Worm (Caenorhabditis elegans) whole organism, L3 larva: ENCODE results near the gene F53A9.1.
A peak's percentile ranks its signal among the peaks of the same experiment; 100 is the strongest.

Experiments
- R02D3.7 ChIP-seq: fragments of 150-350 bp; optimal IDR thresholded peaks from 2 replicates; lab custom pipeline; 2014; ENCODE audit warnings: missing biosample characterization, missing genetic modification characterization
- ama-1 ChIP-seq: fragments of 150-350 bp; optimal IDR thresholded peaks from 2 replicates; lab custom pipeline; 2018
- ceh-28 ChIP-seq: fragments of 150-350 bp; optimal IDR thresholded peaks from 2 replicates; lab custom pipeline; 2014; ENCODE audit warnings: missing biosample characterization, missing genetic modification reagents, missing genetic modification characterization
- ceh-82 ChIP-seq: fragments of 150-350 bp; optimal IDR thresholded peaks from 2 replicates; lab custom pipeline; 2014; ENCODE audit warnings: missing biosample characterization, missing genetic modification characterization
- ceh-9 ChIP-seq: sonication (generic microtip); optimal IDR thresholded peaks from 2 replicates; lab custom pipeline; 2018; ENCODE audit warnings: missing biosample characterization, missing genetic modification characterization
- daf-12 ChIP-seq: fragments of 150-350 bp; optimal IDR thresholded peaks from 2 replicates; lab custom pipeline; 2014; ENCODE audit warnings: missing biosample characterization, missing genetic modification reagents, missing genetic modification characterization
- elt-1 ChIP-seq: fragments of 150-350 bp; optimal IDR thresholded peaks from 2 replicates; lab custom pipeline; 2014; ENCODE audit warnings: missing biosample characterization, missing genetic modification characterization
- elt-2 ChIP-seq: sonication (generic microtip); optimal IDR thresholded peaks from 2 replicates; lab custom pipeline; 2016; ENCODE audit warnings: missing genetic modification reagents, mild to moderate bottlenecking, missing genetic modification characterization, missing compliant biosample characterization
- elt-3 ChIP-seq, 3 experiments: fragments of 150-350 bp in 1 of 3; sonication (generic microtip) in 2 of 3; optimal IDR thresholded peaks; 2 replicates in 2 of 3; 4 replicates in 1 of 3; lab custom pipeline; 2014 to 2017; ENCODE audit warnings: missing biosample characterization in 3 of 3, missing genetic modification characterization in 3 of 3
- fkh-2 ChIP-seq: fragments of 150-350 bp; optimal IDR thresholded peaks from 2 replicates; lab custom pipeline; 2014; ENCODE audit warnings: missing biosample characterization, missing genetic modification reagents, missing genetic modification characterization
- fos-1 ChIP-seq: fragments of 150-350 bp; optimal IDR thresholded peaks from 2 replicates; lab custom pipeline; 2014; ENCODE audit warnings: missing biosample characterization, missing genetic modification characterization
- jun-1 ChIP-seq: fragments of 150-350 bp; optimal IDR thresholded peaks from 2 replicates; lab custom pipeline; 2014; ENCODE audit warnings: missing biosample characterization, missing genetic modification reagents, missing genetic modification characterization
- lin-15B ChIP-seq: fragments of 150-350 bp; optimal IDR thresholded peaks from 2 replicates; lab custom pipeline; 2014; ENCODE audit warnings: missing biosample characterization, missing genetic modification characterization
- lsy-12 ChIP-seq: sonication (generic microtip); optimal IDR thresholded peaks from 2 replicates; lab custom pipeline; 2016; ENCODE audit warnings: mild to moderate bottlenecking, missing genetic modification characterization, missing compliant biosample characterization
- mdl-1 ChIP-seq: fragments of 150-350 bp; optimal IDR thresholded peaks from 2 replicates; lab custom pipeline; 2014; ENCODE audit warnings: missing biosample characterization, missing genetic modification characterization
- mml-1 ChIP-seq: fragments of 150-350 bp; sonication (generic microtip); optimal IDR thresholded peaks from 3 replicates; lab custom pipeline; 2014; ENCODE audit warnings: missing biosample characterization, missing genetic modification characterization
- nfya-1 ChIP-seq: sonication (generic microtip); optimal IDR thresholded peaks from 2 replicates; lab custom pipeline; 2017; ENCODE audit warnings: missing genetic modification characterization, mild to moderate bottlenecking, missing compliant biosample characterization, antibody characterized with exemption, moderate library complexity; ENCODE audit not compliant: insufficient read depth
- nhr-11 ChIP-seq: fragments of 150-350 bp; optimal IDR thresholded peaks from 2 replicates; lab custom pipeline; 2014; ENCODE audit warnings: missing biosample characterization, missing genetic modification characterization
- nhr-12 ChIP-seq: fragments of 150-350 bp; optimal IDR thresholded peaks from 2 replicates; lab custom pipeline; 2014; ENCODE audit warnings: missing biosample characterization, missing genetic modification characterization
- nhr-23 ChIP-seq: fragments of 150-350 bp; optimal IDR thresholded peaks from 2 replicates; lab custom pipeline; 2014; ENCODE audit warnings: missing biosample characterization, missing genetic modification reagents, missing genetic modification characterization
- nhr-25 ChIP-seq: sonication (generic microtip); optimal IDR thresholded peaks from 2 replicates; lab custom pipeline; 2017; ENCODE audit warnings: missing biosample characterization, missing genetic modification characterization
- nhr-28 ChIP-seq: fragments of 150-350 bp; optimal IDR thresholded peaks from 2 replicates; lab custom pipeline; 2014; ENCODE audit warnings: missing biosample characterization, missing genetic modification characterization
- nhr-43 ChIP-seq: sonication (generic microtip); optimal IDR thresholded peaks from 2 replicates; lab custom pipeline; 2016; ENCODE audit warnings: mild to moderate bottlenecking, missing genetic modification characterization, missing compliant biosample characterization; ENCODE audit not compliant: poor library complexity, severe bottlenecking
- nhr-67 ChIP-seq: fragments of 150-350 bp; optimal IDR thresholded peaks from 2 replicates; lab custom pipeline; 2014; ENCODE audit warnings: missing biosample characterization, missing genetic modification characterization
- nhr-76 ChIP-seq: fragments of 150-350 bp; sonication (generic microtip); optimal IDR thresholded peaks from 5 replicates; lab custom pipeline; 2014; ENCODE audit warnings: missing biosample characterization, missing genetic modification characterization
- nhr-77 ChIP-seq: fragments of 150-350 bp; optimal IDR thresholded peaks from 2 replicates; lab custom pipeline; 2014; ENCODE audit warnings: missing biosample characterization, missing genetic modification characterization
- pha-4 ChIP-seq: fragments of 150-350 bp; optimal IDR thresholded peaks from 2 replicates; lab custom pipeline; 2014; ENCODE audit warnings: missing biosample characterization, missing genetic modification reagents, missing genetic modification characterization
- pqm-1 ChIP-seq: fragments of 150-350 bp; optimal IDR thresholded peaks from 2 replicates; lab custom pipeline; 2017; ENCODE audit warnings: missing biosample characterization, missing genetic modification characterization, inconsistent platforms
- snpc-4 ChIP-seq: fragments of 150-350 bp; optimal IDR thresholded peaks from 2 replicates; lab custom pipeline; 2014; ENCODE audit warnings: missing biosample characterization, missing genetic modification characterization
- unc-39 ChIP-seq: sonication (generic microtip); optimal IDR thresholded peaks from 4 replicates; lab custom pipeline; 2017; ENCODE audit warnings: missing biosample characterization, missing genetic modification characterization
- unc-62 ChIP-seq: fragments of 150-350 bp; sonication (generic microtip); optimal IDR thresholded peaks from 4 replicates; lab custom pipeline; 2014; ENCODE audit warnings: missing biosample characterization, missing genetic modification reagents, missing genetic modification characterization
- zag-1 ChIP-seq: fragments of 150-350 bp; optimal IDR thresholded peaks from 2 replicates; lab custom pipeline; 2014; ENCODE audit warnings: missing biosample characterization, missing genetic modification characterization
- ztf-11 ChIP-seq: fragments of 150-350 bp; optimal IDR thresholded peaks from 2 replicates; lab custom pipeline; 2014; ENCODE audit warnings: missing biosample characterization, missing genetic modification characterization
- ztf-4 ChIP-seq: fragments of 150-350 bp; optimal IDR thresholded peaks from 2 replicates; lab custom pipeline; 2014; ENCODE audit warnings: missing biosample characterization, missing genetic modification characterization

The F53A9.1 gene

DNA sequence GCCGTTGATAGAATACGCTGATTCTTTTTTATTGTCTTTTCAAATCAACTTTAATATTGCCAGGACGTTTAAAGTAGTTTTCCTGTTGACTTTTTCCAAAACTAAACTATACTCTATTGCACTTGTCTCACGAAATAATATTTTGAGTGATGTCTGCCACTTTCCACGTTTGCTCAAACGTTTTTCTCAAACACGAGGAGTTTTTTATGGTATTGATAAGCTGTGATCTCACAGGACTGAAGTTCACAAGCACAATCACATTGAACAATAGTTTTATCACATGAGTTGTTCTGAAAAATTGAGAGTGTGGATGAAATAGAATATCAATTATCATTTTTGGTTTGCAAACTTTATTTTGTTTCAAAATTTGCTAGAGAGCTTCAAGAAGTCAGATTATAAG is 8.5 kb downstream of the F53A9.1 start:
- TF ChIP-seq pha-4 (tag; lab: Kevin White, UChicago) (peak; percentile 67), pqm-1 (tag; lab: Kevin White, UChicago) (peak; percentile 13), elt-2 (tag; lab: Kevin White, UChicago) (peak; percentile 78), R02D3.7 (tag; lab: Kevin White, UChicago) (no peak), lin-15B (tag; lab: Kevin White, UChicago) (no peak)

DNA sequence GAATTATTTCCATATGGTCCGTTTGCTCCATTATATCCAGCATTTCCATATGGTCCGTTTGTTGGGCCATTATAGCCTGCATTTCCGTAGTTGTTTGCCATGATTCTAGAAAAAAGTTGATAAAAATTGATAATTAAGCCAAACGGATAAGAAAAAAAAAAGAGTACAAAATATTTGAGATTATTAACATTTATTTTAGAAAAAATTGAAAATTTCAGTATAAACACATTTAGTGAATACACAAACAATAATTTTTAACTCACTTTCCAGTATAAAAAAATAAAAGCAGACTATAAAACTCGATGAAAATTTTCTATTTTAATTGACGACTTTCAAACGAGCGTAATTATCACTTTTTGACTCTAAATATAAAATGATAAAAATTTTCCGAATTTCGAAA is 9.3 kb downstream of the F53A9.1 start, which contains the start of gene F53A9.9:
Gene F53A9.9, minus strand, starts transcription at position 101 of the 400 bp plus-strand sequence.
- TF ChIP-seq pha-4 (tag; lab: Kevin White, UChicago) = no peak
- TF ChIP-seq nfya-1 (tag; lab: Kevin White, UChicago) = no peak
- TF ChIP-seq ztf-11 (tag; lab: Kevin White, UChicago) = no peak
- TF ChIP-seq R02D3.7 (tag; lab: Kevin White, UChicago) = no peak
- no peak for TF ChIP-seq mdl-1 (tag; lab: Kevin White, UChicago)

DNA sequence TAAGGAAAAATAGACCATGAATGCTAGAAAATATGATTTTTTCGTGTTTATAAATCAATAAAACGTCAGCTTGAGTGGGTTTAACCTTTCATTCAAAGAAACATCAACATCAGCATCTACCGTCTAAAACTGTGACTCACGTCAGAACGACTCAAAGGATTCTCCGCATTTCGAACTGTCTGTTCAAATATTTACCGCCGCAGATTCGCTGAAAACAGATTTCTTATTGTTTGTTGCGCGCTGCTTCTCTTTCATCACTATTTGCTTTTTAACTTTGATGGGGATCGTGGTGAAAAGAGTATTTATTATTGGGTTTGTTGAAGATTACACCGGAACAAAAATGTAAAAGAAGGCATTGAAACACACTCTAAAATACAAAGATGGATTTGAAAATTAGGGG is 9.9 kb downstream of the F53A9.1 start:
- no peak for TF ChIP-seq unc-62 (GFP tag; lab: Kevin White, UChicago)
- peak; percentile 91 for TF ChIP-seq pha-4 (tag; lab: Kevin White, UChicago)
- no peak for TF ChIP-seq ceh-28 (tag; lab: Kevin White, UChicago)
- no peak for TF ChIP-seq unc-39 (tag; lab: Kevin White, UChicago)
- no peak for TF ChIP-seq lsy-12 (tag; lab: Kevin White, UChicago)

DNA sequence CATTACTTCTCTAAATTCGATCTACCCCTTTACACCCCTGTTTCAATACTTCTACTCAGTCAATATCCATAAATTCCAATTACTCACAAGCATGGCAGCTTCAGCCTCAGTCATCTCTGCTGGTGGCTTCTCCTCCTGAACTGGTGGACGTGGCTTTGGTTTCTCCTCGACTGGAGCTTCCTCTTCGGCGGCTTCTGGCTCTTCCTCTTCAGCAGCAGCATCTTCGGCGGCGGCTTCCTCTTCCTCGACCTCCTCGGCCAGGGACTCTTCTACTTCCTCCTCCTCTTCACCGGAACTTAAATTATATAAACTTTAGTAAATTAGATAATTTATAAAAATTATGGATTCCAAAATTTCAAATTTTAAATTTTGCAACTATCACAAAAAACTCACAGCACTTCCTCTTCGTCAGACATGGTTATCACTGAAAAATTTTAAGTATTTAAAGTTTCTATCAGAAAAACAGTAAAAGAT is 11.8 kb downstream of the F53A9.1 start, which contains the start of gene tnt-2:
Gene tnt-2, minus strand, starts transcription at position 424 of the 474 bp plus-strand sequence.
- TF ChIP-seq nhr-23 (tag; lab: Kevin White, UChicago) (no peak), fkh-2 (tag; lab: Kevin White, UChicago) (no peak), pqm-1 (tag; lab: Kevin White, UChicago) (no peak), daf-12 (tag; lab: Kevin White, UChicago) (no peak), nhr-25 (no peak), elt-3 (tag; optimal IDR thresholded peaks at IDR 0.05; lab: Kevin White, UChicago) (no peak), unc-62 (GFP tag; lab: Kevin White, UChicago) (no peak), zag-1 (no peak), mml-1 (no peak), elt-1 (tag; lab: Kevin White, UChicago) (no peak)

DNA sequence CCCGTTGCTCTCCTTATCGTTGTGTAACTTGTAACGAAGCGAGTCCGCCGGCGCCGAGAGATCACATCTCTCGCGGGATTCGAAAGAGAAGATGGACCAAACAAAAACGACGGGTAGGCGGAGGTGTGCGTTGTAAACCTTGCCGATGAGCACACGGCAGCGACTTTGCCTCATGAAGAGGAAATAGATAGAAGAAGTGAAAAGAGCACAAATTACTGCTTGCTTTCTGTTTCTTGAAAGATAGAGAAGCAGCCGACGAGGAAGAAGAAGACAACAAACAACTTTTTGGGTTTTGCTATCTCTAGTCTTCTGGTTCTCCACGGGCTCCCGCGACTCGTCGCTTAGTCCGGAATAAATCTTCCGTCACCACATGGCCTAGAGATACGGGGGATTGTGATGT is 12.4 kb downstream of the F53A9.1 start:
- TF ChIP-seq pha-4 (tag; lab: Kevin White, UChicago) (no peak), daf-12 (tag; lab: Kevin White, UChicago) (no peak), zag-1 (no peak), elt-2 (tag; lab: Kevin White, UChicago) (no peak), lsy-12 (tag; lab: Kevin White, UChicago) (no peak), ceh-9 (tag; lab: Kevin White, UChicago) (no peak), nfya-1 (tag; lab: Kevin White, UChicago) (peak; percentile 49), mml-1 (no peak), ztf-11 (tag; lab: Kevin White, UChicago) (no peak), snpc-4 (tag; lab: Kevin White, UChicago) (peak; percentile 26), fkh-2 (tag; lab: Kevin White, UChicago) (peak; percentile 30), nhr-43 (no peak), ztf-4 (tag; lab: Kevin White, UChicago) (no peak), ama-1 (lab: Kevin White, UChicago) (no peak), nhr-28 (no peak), nhr-11 (peak; percentile 56), pqm-1 (tag; lab: Kevin White, UChicago) (no peak), nhr-77 (tag; lab: Kevin White, UChicago) (no peak), nhr-67 (tag; lab: Kevin White, UChicago) (no peak), fos-1 (no peak), nhr-76 (tag; lab: Kevin White, UChicago) (no peak), nhr-12 (tag; lab: Kevin White, UChicago) (no peak), jun-1 (tag; lab: Kevin White, UChicago) (no peak), mdl-1 (tag; lab: Kevin White, UChicago) (no peak), ceh-82 (tag; lab: Kevin White, UChicago) (no peak)
